Worm (Caenorhabditis elegans): ENCODE measurements around the gene C01G10.14.

- TF ChIP-seq elt-3 (tag; optimal IDR thresholded peaks at IDR 0.05) (no peak), fkh-10 (GFP tag; optimal IDR thresholded peaks at IDR 0.05) (no peak), hlh-4 (tag; optimal IDR thresholded peaks at IDR 0.05) (no peak), aly-2 (tag; optimal IDR thresholded peaks at IDR 0.05) (no peak), ama-1 (optimal IDR thresholded peaks at IDR 0.05) (no peak), ztf-11 (tag; optimal IDR thresholded peaks at IDR 0.05) (no peak), unc-62 (GFP tag; optimal IDR thresholded peaks at IDR 0.05) (no peak), nhr-76 (tag; optimal IDR thresholded peaks at IDR 0.05) (no peak), nhr-12 (tag; optimal IDR thresholded peaks at IDR 0.05) (no peak), mef-2 (tag; optimal IDR thresholded peaks at IDR 0.05) (no peak), sox-4 (tag; optimal IDR thresholded peaks at IDR 0.05) (no peak), unc-86 (tag; optimal IDR thresholded peaks at IDR 0.05) (no peak), nhr-28 (tag; optimal IDR thresholded peaks at IDR 0.05) (no peak)
These were observed 5.9 kb upstream of the C01G10.14 start, which contains the start of gene T01G5.7 for ce11 chrV:15111660-15112059.
